Worm (Caenorhabditis elegans) whole organism, early embryonic: ENCODE results near the gene F56C3.8.

Experiments used
- B0310.2 ChIP-seq: sonication (generic microtip); optimal IDR thresholded peaks from 2 replicates; lab custom pipeline; 2016; ENCODE audit warnings: mild to moderate bottlenecking, missing genetic modification characterization, missing compliant biosample characterization
- ama-1 ChIP-seq: fragments of 150-350 bp; optimal IDR thresholded peaks from 2 replicates; lab custom pipeline; 2014
- ceh-13 ChIP-seq: fragments of 200-800 bp; sonication (Bioruptor generic); optimal IDR thresholded peaks from 2 replicates; lab custom pipeline; 2018; ENCODE audit warnings: mild to moderate bottlenecking, missing genetic modification characterization, missing compliant biosample characterization
- flt-1 ChIP-seq: fragments of 200-800 bp; sonication (Bioruptor generic); IDR thresholded peaks from 2 replicates; pipeline ENCODE4 v1.3.6; 2022; ENCODE audit warnings: missing genetic modification characterization, missing compliant biosample characterization
- hmg-4 ChIP-seq: fragments of 200-800 bp; sonication (Bioruptor generic); optimal IDR thresholded peaks from 2 replicates; lab custom pipeline; 2018; ENCODE audit warnings: mild to moderate bottlenecking, missing genetic modification characterization, missing compliant biosample characterization
- pes-1 ChIP-seq: fragments of 200-800 bp; sonication (Bioruptor generic); IDR thresholded peaks from 2 replicates; pipeline ENCODE4 v1.3.6; 2022; ENCODE audit warnings: missing genetic modification reagents, missing genetic modification characterization, missing compliant biosample characterization
- scrt-1 ChIP-seq: fragments of 200-800 bp; sonication (Bioruptor generic); IDR thresholded peaks from 2 replicates; pipeline ENCODE4 v1.3.6; 2022; ENCODE audit warnings: missing genetic modification characterization, missing compliant biosample characterization
- tra-4 ChIP-seq: sonication (generic microtip); optimal IDR thresholded peaks from 2 replicates; lab custom pipeline; 2017; ENCODE audit warnings: missing genetic modification characterization, missing compliant biosample characterization

DNA sequence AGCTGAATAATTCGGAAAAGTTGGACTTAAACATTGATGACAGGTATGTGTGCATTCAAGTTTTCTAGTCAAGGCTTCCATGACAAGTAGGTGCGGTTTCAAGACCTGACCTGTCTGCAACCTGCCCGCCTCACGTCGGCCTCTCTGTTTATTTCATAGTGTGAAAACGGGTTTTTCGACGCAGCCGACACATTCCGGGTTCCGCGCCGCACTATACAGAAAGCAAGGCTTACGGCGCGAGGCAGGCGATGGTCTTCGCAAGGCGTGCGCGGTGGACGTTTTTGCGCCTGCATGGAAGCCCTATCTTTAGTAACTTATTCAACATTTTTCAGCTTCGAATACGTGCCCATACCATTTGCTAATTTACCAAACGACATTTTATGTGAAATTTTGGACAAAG is 12.0 kb downstream of the F56C3.8 start:
- TF ChIP-seq B0310.2 (no peak), ama-1 (lab: Kevin White, UChicago) (no peak), flt-1 (GFP tag; lab: Robert Waterston, UW) (no peak), hmg-4 (GFP tag; lab: Kevin White, UChicago) (no peak), ceh-13 (GFP tag; lab: Kevin White, UChicago) (no peak), scrt-1 (GFP tag; lab: Robert Waterston, UW) (no peak), tra-4 (tag; lab: Kevin White, UChicago) (no peak), pes-1 (GFP tag; lab: Robert Waterston, UW) (no peak)
